Worm (Caenorhabditis elegans) whole organism, early embryonic: Measurements from ENCODE around the gene skr-17.

ENCODE experiments used
- B0310.2 ChIP-seq: sonication (generic microtip); optimal IDR thresholded peaks from 2 replicates; lab custom pipeline; 2016; ENCODE audit warnings: mild to moderate bottlenecking, missing genetic modification characterization, missing compliant biosample characterization
- F13C5.2 ChIP-seq: sonication (generic microtip); optimal IDR thresholded peaks from 2 replicates; lab custom pipeline; 2017; ENCODE audit warnings: mild to moderate bottlenecking, missing genetic modification characterization, inconsistent platforms, missing compliant biosample characterization
- aly-1 ChIP-seq: sonication (generic microtip); optimal IDR thresholded peaks from 2 replicates; lab custom pipeline; 2016; ENCODE audit warnings: missing genetic modification characterization, missing compliant biosample characterization
- ama-1 ChIP-seq: fragments of 150-350 bp; optimal IDR thresholded peaks from 2 replicates; lab custom pipeline; 2014
- ceh-13 ChIP-seq: fragments of 200-800 bp; sonication (Bioruptor generic); optimal IDR thresholded peaks from 2 replicates; lab custom pipeline; 2018; ENCODE audit warnings: mild to moderate bottlenecking, missing genetic modification characterization, missing compliant biosample characterization
- ceh-36 ChIP-seq: sonication (generic microtip); optimal IDR thresholded peaks from 2 replicates; lab custom pipeline; 2016; ENCODE audit warnings: missing genetic modification characterization, inconsistent platforms, missing compliant biosample characterization
- ets-7 ChIP-seq: sonication (generic microtip); optimal IDR thresholded peaks from 2 replicates; lab custom pipeline; 2016; ENCODE audit warnings: missing genotype, missing genetic modification characterization, missing compliant biosample characterization
- flt-1 ChIP-seq: fragments of 200-800 bp; sonication (Bioruptor generic); IDR thresholded peaks from 2 replicates; pipeline ENCODE4 v1.3.6; 2022; ENCODE audit warnings: missing genetic modification characterization, missing compliant biosample characterization
- hmbx-1 ChIP-seq: sonication (generic microtip); optimal IDR thresholded peaks from 2 replicates; lab custom pipeline; 2016; ENCODE audit warnings: mild to moderate bottlenecking, missing genetic modification characterization, missing compliant biosample characterization
- hnd-1 ChIP-seq: sonication (generic microtip); optimal IDR thresholded peaks from 2 replicates; lab custom pipeline; 2016; ENCODE audit warnings: missing genetic modification characterization, missing compliant biosample characterization

DNA sequence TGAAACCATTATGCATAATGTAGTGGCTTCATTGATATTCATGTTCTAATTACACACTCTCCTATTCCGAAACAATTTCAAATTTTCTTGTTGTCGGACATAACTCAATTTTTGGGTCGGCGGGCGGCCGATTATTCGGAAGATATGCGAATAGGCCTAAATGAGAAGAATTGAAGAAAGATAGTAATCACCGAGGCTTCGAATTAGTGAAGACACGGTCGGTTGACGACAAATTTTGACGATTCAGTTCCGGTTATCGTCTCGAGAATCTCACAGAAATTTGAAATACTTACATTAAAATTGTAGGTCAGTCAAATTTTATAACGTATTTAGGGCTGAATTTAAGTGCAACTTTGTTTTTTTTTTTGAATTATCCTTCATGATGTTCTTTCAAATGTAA is 19.9 kb downstream of the skr-17 start:
- TF ChIP-seq hmbx-1 (tag; lab: Kevin White, UChicago) (no peak), ets-7 (tag; lab: Kevin White, UChicago) (no peak), ceh-13 (no peak), F13C5.2 (tag; lab: Kevin White, UChicago) (no peak), B0310.2 (tag; lab: Kevin White, UChicago) (no peak), aly-1 (tag; lab: Kevin White, UChicago) (no peak), flt-1 (GFP tag; lab: Robert Waterston, UW) (no peak), hnd-1 (tag; lab: Kevin White, UChicago) (no peak), ama-1 (lab: Kevin White, UChicago) (no peak), ceh-36 (tag; lab: Kevin White, UChicago) (no peak)
